Worm (Caenorhabditis elegans): ENCODE results near the gene egl-8.

ce11 chrV:45010-45409 lies 24.4 kb downstream of the egl-8 start, which contains the start of gene B0348.2:
- TF ChIP-seq fkh-10 (GFP tag; optimal IDR thresholded peaks at IDR 0.05) (no peak), ceh-34 (tag; optimal IDR thresholded peaks at IDR 0.05) (no peak), ref-2 (tag; optimal IDR thresholded peaks at IDR 0.05) (no peak), unc-55 (GFP tag; optimal IDR thresholded peaks at IDR 0.05) (no peak), tbx-2 (tag; optimal IDR thresholded peaks at IDR 0.05) (no peak), dve-1 (tag; optimal IDR thresholded peaks at IDR 0.05) (no peak), ceh-6 (GFP tag; optimal IDR thresholded peaks at IDR 0.05) (no peak), npax-4 (tag; optimal IDR thresholded peaks at IDR 0.05) (no peak), pha-4 (tag; optimal IDR thresholded peaks at IDR 0.05) (no peak)
